Fruit fly (Drosophila melanogaster): ENCODE measurements around the gene aay.

aay gene

DNA sequence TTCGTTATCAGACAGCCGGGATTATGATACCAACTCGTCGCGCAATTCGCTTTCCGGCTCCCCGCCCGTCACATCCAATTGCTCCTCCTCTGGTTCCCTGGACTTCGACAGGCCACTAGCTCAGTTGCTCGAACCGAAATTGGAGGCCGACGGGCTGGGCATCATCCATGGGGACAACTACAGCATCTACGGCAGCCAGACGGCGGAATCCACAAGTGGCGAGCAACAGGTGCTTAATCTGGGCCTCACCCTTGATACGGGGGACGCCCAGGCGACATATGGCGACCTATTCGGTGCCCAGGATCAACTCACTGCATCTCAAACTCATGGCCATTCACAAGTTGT, 7.5 kb downstream of the aay start (continued):
- TF ChIP-seq CG15514 (GFP tag; optimal IDR thresholded peaks at IDR 0.05) (no peak), wdn (GFP tag; IDR thresholded peaks at IDR 0.05) (no peak), CG2678 (tag; optimal IDR thresholded peaks at IDR 0.05) (no peak), CG12744 (GFP tag; optimal IDR thresholded peaks at IDR 0.05) (no peak)

DNA sequence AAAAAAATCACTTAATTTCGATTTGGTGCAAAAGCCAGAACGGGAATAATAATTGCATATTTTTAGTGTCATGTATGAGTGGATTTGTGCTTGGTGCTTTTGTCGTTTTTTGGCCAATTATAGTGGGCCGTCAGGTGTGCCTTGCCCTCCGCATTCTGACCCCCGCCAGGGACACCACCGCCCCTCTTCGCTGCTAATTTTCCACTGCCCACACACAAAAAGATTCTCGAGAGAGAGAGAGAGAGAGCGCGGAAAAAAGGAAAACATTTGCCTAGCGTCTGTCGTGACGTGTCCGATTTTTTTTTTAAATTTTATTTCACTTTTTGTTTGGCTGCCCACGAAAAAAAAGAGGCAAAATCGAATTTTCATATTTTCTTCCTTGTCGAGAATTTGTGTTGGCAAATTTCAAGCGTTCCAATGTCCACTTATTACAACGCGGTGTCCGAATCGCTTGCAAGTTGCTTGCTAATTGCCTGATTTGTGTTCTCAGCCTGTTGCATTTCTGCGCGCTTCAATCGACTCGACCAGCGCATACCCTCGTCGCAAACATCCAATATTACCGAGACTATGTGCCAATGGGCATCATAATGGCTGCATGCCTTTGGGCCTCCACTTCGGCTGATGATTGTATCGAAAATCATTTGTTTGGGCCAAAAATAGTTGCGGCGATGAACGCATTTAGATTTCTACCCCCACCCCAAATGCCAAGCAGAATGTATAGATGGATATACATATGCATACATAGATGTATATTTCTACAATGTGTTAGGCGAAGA, 9.0 kb downstream of the aay start:
- TF ChIP-seq sr (GFP tag; IDR thresholded peaks at IDR 0.05) (peak; percentile 91), Rfx (GFP tag; IDR thresholded peaks at IDR 0.05) (no peak), dan (GFP tag; IDR thresholded peaks at IDR 0.05) (no peak), D19B (GFP tag; optimal IDR thresholded peaks at IDR 0.05) (peak; percentile 55), row (GFP tag; IDR thresholded peaks at IDR 0.05) (0 out of 3 replicates have a peak, but pooled peaks have one; percentile 37), aop (GFP tag; IDR thresholded peaks at IDR 0.05) (no peak), Trl (optimal IDR thresholded peaks at IDR 0.05) (peak in 1 of 2 experiments; percentile 44), Trl (GFP tag; optimal IDR thresholded peaks at IDR 0.05) (no peak), NFAT (GFP tag; IDR thresholded peaks at IDR 0.05) (peak; percentile 35; the same call in 1 of the 2 replicates), sob (GFP tag; IDR thresholded peaks at IDR 0.05) (peak; percentile 22; the same call in 1 of the 2 replicates), Med (GFP tag) (peak; percentile 59), CG2116 (GFP tag; optimal IDR thresholded peaks at IDR 0.05) (no peak), D19A (tag; optimal IDR thresholded peaks at IDR 0.05) (peak; percentile 9), ara (GFP tag; IDR thresholded peaks at IDR 0.05) (0 out of 2 replicates have a peak, but pooled peaks have one; percentile 23), sd (tag; optimal IDR thresholded peaks at IDR 0.05) (peak; percentile 75), ftz-f1 (GFP tag; optimal IDR thresholded peaks at IDR 0.05) (peak; percentile 51), nmo (GFP tag; optimal IDR thresholded peaks at IDR 0.05) (no peak), CG2199 (GFP tag; IDR thresholded peaks at IDR 0.05) (peak; percentile 64; the same call in 2 of the 3 replicates), CG42726 (GFP tag; IDR thresholded peaks at IDR 0.05; ENCODE audit: partially characterized antibody) (0 out of 2 replicates have a peak, but pooled peaks have one; percentile 21), CG32767 (GFP tag; IDR thresholded peaks at IDR 0.05) (0 out of 2 replicates have a peak, but pooled peaks have one; percentile 13), ato (GFP tag; IDR thresholded peaks at IDR 0.05; ENCODE audit: partially characterized antibody) (peak; percentile 26; the same call in 1 of the 2 replicates), cg (GFP tag; optimal IDR thresholded peaks at IDR 0.05) (peak; percentile 8), crol (GFP tag; IDR thresholded peaks at IDR 0.05) (peak; percentile 24; the same call in 1 of the 2 replicates)

- TF ChIP-seq sr (GFP tag; IDR thresholded peaks at IDR 0.05), result peak; percentile 98
- no peak for TF ChIP-seq br (optimal IDR thresholded peaks at IDR 0.05)
- TF ChIP-seq Tbp (GFP tag; optimal IDR thresholded peaks at IDR 0.05), result no peak
- TF ChIP-seq CG14050 (GFP tag; IDR thresholded peaks at IDR 0.05), result no peak
- no peak for TF ChIP-seq Meics (GFP tag; optimal IDR thresholded peaks at IDR 0.05)
- TF ChIP-seq CG10543 (GFP tag; optimal IDR thresholded peaks at IDR 0.05), result peak; percentile 88
- no peak for TF ChIP-seq Optix (GFP tag; IDR thresholded peaks at IDR 0.05)
- no peak for TF ChIP-seq MBD-R2 (GFP tag; IDR thresholded peaks at IDR 0.05)
- no peak for TF ChIP-seq Sin3A (optimal IDR thresholded peaks at IDR 0.05)
- no peak for TF ChIP-seq cas (GFP tag; IDR thresholded peaks at IDR 0.05)
- TF ChIP-seq ems (GFP tag; optimal IDR thresholded peaks at IDR 0.05), result no peak
- TF ChIP-seq so (GFP tag; IDR thresholded peaks at IDR 0.05), result no peak
- no peak for TF ChIP-seq CG4282 (GFP tag; optimal IDR thresholded peaks at IDR 0.05)
- TF ChIP-seq fd64A (GFP tag; optimal IDR thresholded peaks at IDR 0.05), result no peak
- no peak for TF ChIP-seq tx (GFP tag; optimal IDR thresholded peaks at IDR 0.05)
- no peak for TF ChIP-seq CG10209 (GFP tag; optimal IDR thresholded peaks at IDR 0.05)
- no peak for TF ChIP-seq CG33557 (GFP tag; optimal IDR thresholded peaks at IDR 0.05)
- no peak for TF ChIP-seq disco-r (GFP tag; optimal IDR thresholded peaks at IDR 0.05)
- no peak for TF ChIP-seq E2f2 (GFP tag; IDR thresholded peaks at IDR 0.05)
- TF ChIP-seq CG12659 (GFP tag; optimal IDR thresholded peaks at IDR 0.05), result no peak
- TF ChIP-seq Oli (tag; optimal IDR thresholded peaks at IDR 0.05), result no peak
- no peak for TF ChIP-seq HLHmδ (GFP tag; optimal IDR thresholded peaks at IDR 0.05)
These were observed 9.9 kb downstream of the aay start for dm6 chr3L:9432810-9433587.

Measured in whole organism, embryonic.